Fruit fly (Drosophila melanogaster) whole organism, embryonic: ENCODE measurements around the gene krz.

Source experiments
- Adf1 ChIP-seq: fragments of 200-800 bp; sonication (Bioruptor generic); IDR thresholded peaks from 2 replicates; pipeline ENCODE4 v1.3.6; 2022; ENCODE audit warnings: missing biosample characterization, missing genetic modification characterization
- BEAF-32 ChIP-seq: fragments of 200-800 bp; sonication (Bioruptor generic); optimal IDR thresholded peaks from 3 replicates; lab custom pipeline; 2017; ENCODE audit warnings: missing biosample characterization, missing genetic modification characterization, mild to moderate bottlenecking, moderate library complexity, missing genetic modification reagents
- C15 ChIP-seq: fragments of 200-800 bp; sonication (Bioruptor generic); IDR thresholded peaks from 3 replicates; pipeline ENCODE4 v1.3.6; 2022; ENCODE audit warnings: missing biosample characterization, missing genetic modification characterization
- CG10565 ChIP-seq: fragments of 200-800 bp; sonication (Bioruptor generic); optimal IDR thresholded peaks from 3 replicates; lab custom pipeline; 2016; ENCODE audit warnings: missing biosample characterization, mild to moderate bottlenecking, missing genetic modification characterization
- CG11723 ChIP-seq: fragments of 200-800 bp; sonication (Bioruptor generic); optimal IDR thresholded peaks from 2 replicates; lab custom pipeline; 2017; ENCODE audit warnings: missing biosample characterization, mild to moderate bottlenecking, missing genetic modification characterization
- CG1233 ChIP-seq: fragments of 200-800 bp; sonication (Bioruptor generic); optimal IDR thresholded peaks from 4 replicates; lab custom pipeline; 2018; ENCODE audit warnings: missing biosample characterization, mild to moderate bottlenecking, missing genetic modification characterization
- CG12659 ChIP-seq: fragments of 200-800 bp; sonication (Bioruptor generic); optimal IDR thresholded peaks from 3 replicates; lab custom pipeline; 2017; ENCODE audit warnings: mild to moderate bottlenecking, missing biosample characterization, missing genetic modification reagents, missing genetic modification characterization
- CG13287 ChIP-seq: fragments of 200-800 bp; sonication (Bioruptor generic); IDR thresholded peaks from 2 replicates; pipeline ENCODE4 v1.3.6; 2022; ENCODE audit warnings: missing biosample characterization, missing genetic modification characterization; ENCODE audit not compliant: partially characterized antibody
- CG13624 ChIP-seq: fragments of 200-800 bp; sonication (Bioruptor generic); optimal IDR thresholded peaks from 2 replicates; lab custom pipeline; 2016; ENCODE audit warnings: missing biosample characterization, missing genetic modification characterization
- CG14014 ChIP-seq: fragments of 200-800 bp; sonication (Bioruptor generic); IDR thresholded peaks from 2 replicates; pipeline ENCODE4 v1.3.6; 2022; ENCODE audit warnings: missing biosample characterization, missing genetic modification characterization
- CG14710 ChIP-seq: fragments of 200-800 bp; sonication (Bioruptor generic); optimal IDR thresholded peaks from 3 replicates; lab custom pipeline; 2019; ENCODE audit warnings: missing biosample characterization, mild to moderate bottlenecking, missing genetic modification characterization, moderate library complexity
- CG17385 ChIP-seq: fragments of 200-800 bp; sonication (Bioruptor generic); optimal IDR thresholded peaks from 3 replicates; lab custom pipeline; 2018; ENCODE audit warnings: missing biosample characterization, mild to moderate bottlenecking, missing genetic modification characterization
- CG17912 ChIP-seq: fragments of 200-800 bp; sonication (Bioruptor generic); optimal IDR thresholded peaks from 2 replicates; lab custom pipeline; 2018; ENCODE audit warnings: missing biosample characterization, mild to moderate bottlenecking, missing genetic modification characterization
- CG1832 ChIP-seq: fragments of 200-800 bp; sonication (Bioruptor generic); optimal IDR thresholded peaks from 2 replicates; lab custom pipeline; 2017; ENCODE audit warnings: missing biosample characterization, mild to moderate bottlenecking, missing genetic modification characterization, inconsistent platforms
- CG30020 ChIP-seq: fragments of 200-800 bp; optimal IDR thresholded peaks from 2 replicates; lab custom pipeline; 2019; ENCODE audit warnings: missing biosample characterization, mild to moderate bottlenecking, missing genetic modification characterization, moderate library complexity
- CG31224 ChIP-seq: fragments of 200-800 bp; sonication (Bioruptor generic); IDR thresholded peaks from 2 replicates; pipeline ENCODE4 v1.3.6; 2022; ENCODE audit warnings: missing biosample characterization, missing genetic modification characterization
- CG32772 ChIP-seq: fragments of 200-800 bp; sonication (Bioruptor generic); IDR thresholded peaks from 2 replicates; pipeline ENCODE4 v1.3.6; 2022; ENCODE audit warnings: missing biosample characterization, missing genetic modification characterization
- CG4730 ChIP-seq: fragments of 200-800 bp; sonication (Bioruptor generic); IDR thresholded peaks from 2 replicates; pipeline ENCODE4 v1.3.6; 2022; ENCODE audit warnings: missing biosample characterization, missing genetic modification characterization
- CG6272 ChIP-seq: fragments of 200-800 bp; sonication (Bioruptor generic); IDR thresholded peaks from 2 replicates; pipeline ENCODE4 v1.3.6; 2022; ENCODE audit warnings: missing biosample characterization, missing genetic modification characterization
- CG7271 ChIP-seq: fragments of 200-800 bp; sonication (Bioruptor generic); optimal IDR thresholded peaks from 2 replicates; lab custom pipeline; 2018; ENCODE audit warnings: missing biosample characterization, mild to moderate bottlenecking, missing genetic modification characterization, moderate library complexity
- CG7839 ChIP-seq: fragments of 200-800 bp; sonication (Bioruptor generic); optimal IDR thresholded peaks from 3 replicates; lab custom pipeline; 2018; ENCODE audit warnings: missing biosample characterization, mild to moderate bottlenecking, missing genetic modification characterization, moderate library complexity
- CG8359 ChIP-seq: fragments of 200-800 bp; sonication (Bioruptor generic); optimal IDR thresholded peaks from 2 replicates; lab custom pipeline; 2017; ENCODE audit warnings: missing biosample characterization, mild to moderate bottlenecking, missing genetic modification characterization, borderline replicate concordance
- CHES-1-like ChIP-seq: fragments of 200-800 bp; sonication (Bioruptor generic); optimal IDR thresholded peaks from 2 replicates; lab custom pipeline; 2016; ENCODE audit warnings: missing biosample characterization, missing genetic modification characterization
- D19B ChIP-seq: fragments of 200-800 bp; sonication (Bioruptor generic); optimal IDR thresholded peaks from 2 replicates; lab custom pipeline; 2017; ENCODE audit warnings: missing biosample characterization, mild to moderate bottlenecking, missing genetic modification characterization
- Eip74EF ChIP-seq, 2 experiments: fragments of 200-800 bp in 1 of 2; fragments of >200 bp in 1 of 2; sonication (Bioruptor generic) in 1 of 2; optimal IDR thresholded peaks; 2 replicates each; lab custom pipeline; 2017 to 2019; ENCODE audit warnings: missing biosample characterization in 2 of 2, missing genetic modification characterization in 2 of 2, mild to moderate bottlenecking in 1 of 2, moderate library complexity in 1 of 2
- Ets97D ChIP-seq: fragments of 200-800 bp; sonication (Bioruptor generic); optimal IDR thresholded peaks from 3 replicates; lab custom pipeline; 2016; ENCODE audit warnings: missing biosample characterization, missing genetic modification characterization
- Hmr ChIP-seq: fragments of 200-800 bp; sonication (Bioruptor generic); optimal IDR thresholded peaks from 3 replicates; lab custom pipeline; 2017; ENCODE audit warnings: mild to moderate bottlenecking, missing biosample characterization, missing genetic modification reagents, missing genetic modification characterization
- Hr39 ChIP-seq: fragments of >200 bp; optimal IDR thresholded peaks from 2 replicates; lab custom pipeline; 2017
- Kr ChIP-seq: fragments of 200-800 bp; sonication (Bioruptor generic); optimal IDR thresholded peaks from 2 replicates; lab custom pipeline; 2017; ENCODE audit warnings: missing biosample characterization, mild to moderate bottlenecking, missing genetic modification characterization
- Lhr ChIP-seq: fragments of 200-800 bp; sonication (Bioruptor generic); optimal IDR thresholded peaks from 3 replicates; lab custom pipeline; 2017; ENCODE audit warnings: mild to moderate bottlenecking, missing biosample characterization, missing genetic modification reagents, missing genetic modification characterization
- NFAT ChIP-seq: fragments of 200-800 bp; sonication (Bioruptor generic); IDR thresholded peaks from 2 replicates; pipeline ENCODE4 v1.3.6; 2022; ENCODE audit warnings: missing biosample characterization, missing genetic modification characterization
- cas ChIP-seq: fragments of 200-800 bp; sonication (Bioruptor generic); IDR thresholded peaks from 2 replicates; pipeline ENCODE4 v1.3.6; 2022; ENCODE audit warnings: missing biosample characterization, missing genetic modification characterization
- caup ChIP-seq: fragments of 200-800 bp; sonication (Bioruptor generic); optimal IDR thresholded peaks from 3 replicates; lab custom pipeline; 2017; ENCODE audit warnings: missing biosample characterization, mild to moderate bottlenecking, missing genetic modification characterization, moderate library complexity; ENCODE audit not compliant: severe bottlenecking
- crc ChIP-seq: fragments of 200-800 bp; sonication (Bioruptor generic); optimal IDR thresholded peaks from 2 replicates; lab custom pipeline; 2016; ENCODE audit warnings: missing biosample characterization, missing genetic modification characterization
- dpn ChIP-seq, 2 experiments: fragments of 200-800 bp; sonication (Bioruptor generic); optimal IDR thresholded peaks; 3 replicates each; lab custom pipeline; 2016; ENCODE audit warnings: missing biosample characterization in 2 of 2, missing genetic modification characterization in 2 of 2
- exex ChIP-seq: fragments of 200-800 bp; sonication (Bioruptor generic); optimal IDR thresholded peaks from 4 replicates; lab custom pipeline; 2018; ENCODE audit warnings: missing biosample characterization, mild to moderate bottlenecking, missing genetic modification characterization, moderate library complexity
- eyg ChIP-seq: fragments of 200-800 bp; sonication (Bioruptor generic); optimal IDR thresholded peaks from 3 replicates; lab custom pipeline; 2016; ENCODE audit warnings: missing biosample characterization, missing genetic modification characterization
- ken ChIP-seq: fragments of 200-800 bp; sonication (Bioruptor generic); IDR thresholded peaks from 3 replicates; pipeline ENCODE4 v1.3.6; 2022; ENCODE audit warnings: missing biosample characterization, missing genetic modification characterization
- nau ChIP-seq: fragments of 200-800 bp; sonication (Bioruptor generic); optimal IDR thresholded peaks from 3 replicates; lab custom pipeline; 2017; ENCODE audit warnings: missing biosample characterization, mild to moderate bottlenecking, missing genetic modification characterization, missing genetic modification reagents
- oc ChIP-seq: fragments of 200-800 bp; sonication (Bioruptor generic); optimal IDR thresholded peaks from 2 replicates; lab custom pipeline; 2018; ENCODE audit warnings: missing biosample characterization, mild to moderate bottlenecking, missing genetic modification characterization, moderate library complexity
- p53 ChIP-seq: fragments of 200-800 bp; sonication (Bioruptor generic); optimal IDR thresholded peaks from 2 replicates; lab custom pipeline; 2016; ENCODE audit warnings: missing biosample characterization, missing genetic modification characterization
- pb ChIP-seq: fragments of 200-800 bp; sonication (Bioruptor generic); optimal IDR thresholded peaks from 3 replicates; lab custom pipeline; 2016; ENCODE audit warnings: missing biosample characterization, missing genetic modification characterization
- pnt ChIP-seq: fragments of 200-800 bp; sonication (Bioruptor generic); optimal IDR thresholded peaks from 3 replicates; lab custom pipeline; 2016; ENCODE audit warnings: missing biosample characterization, missing genetic modification characterization
- prd ChIP-seq, 3 experiments: fragments of >200 bp in 2 of 3; fragments of 200-800 bp in 1 of 3; sonication (Bioruptor generic) in 1 of 3; optimal IDR thresholded peaks in 2 of 3; IDR thresholded peaks in 1 of 3; 2 replicates in 2 of 3; 3 replicates in 1 of 3; pipeline versions ENCODE4 v1.3.6 to Lab custom; 2017 to 2022; ENCODE audit warnings: missing biosample characterization in 1 of 3, missing genetic modification characterization in 1 of 3
- ranshi ChIP-seq: fragments of 200-800 bp; sonication (Bioruptor generic); IDR thresholded peaks from 2 replicates; pipeline ENCODE4 v1.3.6; 2022; ENCODE audit warnings: missing biosample characterization, missing genetic modification characterization
- sc ChIP-seq, 3 experiments: fragments of >200 bp in 2 of 3; fragments of 200-800 bp in 1 of 3; sonication (Bioruptor generic) in 1 of 3; optimal IDR thresholded peaks; 2 replicates in 2 of 3; 3 replicates in 1 of 3; lab custom pipeline; 2017; ENCODE audit warnings: mild to moderate bottlenecking in 1 of 3, missing biosample characterization in 1 of 3, missing genetic modification characterization in 1 of 3, missing genetic modification reagents in 1 of 3
- tx ChIP-seq: fragments of 200-800 bp; sonication (Bioruptor generic); optimal IDR thresholded peaks from 2 replicates; lab custom pipeline; 2016; ENCODE audit warnings: missing biosample characterization, missing genetic modification characterization
- vfl ChIP-seq: fragments of 200-800 bp; sonication (Bioruptor generic); optimal IDR thresholded peaks from 2 replicates; lab custom pipeline; 2016; ENCODE audit warnings: missing biosample characterization, missing genetic modification characterization
- wek ChIP-seq: fragments of 200-800 bp; sonication (Bioruptor generic); optimal IDR thresholded peaks from 3 replicates; lab custom pipeline; 2018; ENCODE audit warnings: missing biosample characterization, mild to moderate bottlenecking, missing genetic modification characterization, moderate library complexity

krz gene

DNA sequence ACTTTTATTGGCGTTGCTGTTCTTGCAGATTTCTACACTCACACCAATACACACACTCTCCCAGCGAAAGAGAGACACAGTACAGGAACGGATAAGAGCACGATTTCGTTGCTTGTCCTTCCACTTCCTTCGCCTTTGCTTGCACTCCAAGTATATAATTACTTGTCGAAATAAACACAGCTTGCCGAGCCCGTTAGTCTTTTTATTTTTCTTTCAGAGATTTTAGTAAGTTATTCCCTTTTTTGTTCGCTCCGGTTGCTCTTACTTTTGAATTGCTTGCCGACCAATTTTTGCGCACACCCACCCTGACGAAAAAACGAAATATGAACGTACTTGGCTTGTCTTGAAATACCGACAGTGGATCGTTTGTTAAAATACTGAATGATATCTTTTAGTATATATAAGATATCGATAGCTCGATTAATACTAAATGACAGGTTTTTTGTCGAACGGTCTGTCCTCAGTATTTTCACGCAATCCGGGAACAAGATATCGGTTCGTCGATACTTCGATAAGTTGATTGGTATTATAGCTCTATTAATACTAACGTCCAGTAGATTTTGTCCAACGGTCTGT lies 16.4 kb upstream of the krz start, which contains the start of gene Map205 (continued):
- TF ChIP-seq Adf1 (GFP tag; lab: Robert Waterston, UW) (no peak), CG1233 (GFP tag; lab: Kevin White, UChicago) (no peak), p53 (GFP tag; lab: Kevin White, UChicago) (no peak), CG6272 (GFP tag; lab: Robert Waterston, UW) (no peak), Eip74EF (GFP tag; optimal IDR thresholded peaks at IDR 0.05; lab: Kevin White, UChicago) (no peak), CG11723 (GFP tag; lab: Kevin White, UChicago) (no peak), CG12659 (peak; percentile 97), CG17385 (GFP tag; lab: Kevin White, UChicago) (peak; percentile 13), CG7839 (tag; lab: Kevin White, UChicago) (no peak), tx (GFP tag; lab: Kevin White, UChicago) (no peak), eyg (GFP tag; lab: Kevin White, UChicago) (no peak), Hmr (peak; percentile 84), wek (peak; percentile 3), CG14710 (peak; percentile 80), cas (GFP tag; lab: Robert Waterston, UW) (no peak), CG13624 (GFP tag; lab: Kevin White, UChicago) (peak; percentile 10), CG8359 (GFP tag; lab: Kevin White, UChicago) (no peak), ken (GFP tag; lab: Robert Waterston, UW) (no peak), Kr (GFP tag; lab: Kevin White, UChicago) (no peak), Hr39 (no peak), nau (no peak), Ets97D (GFP tag; lab: Kevin White, UChicago) (peak; percentile 94), oc (tag; lab: Kevin White, UChicago) (peak; percentile 45), CG1832 (no peak), CG7271 (tag; lab: Kevin White, UChicago) (no peak), exex (tag; lab: Kevin White, UChicago) (peak; percentile 4), CG14014 (GFP tag; lab: Robert Waterston, UW) (no peak), caup (GFP tag; lab: Kevin White, UChicago) (no peak), pnt (GFP tag; lab: Kevin White, UChicago) (no peak), CG10565 (GFP tag; lab: Kevin White, UChicago) (no peak), CG4730 (GFP tag; lab: Robert Waterston, UW) (no peak), crc (no peak), BEAF-32 (peak; percentile 96), D19B (GFP tag; lab: Kevin White, UChicago) (no peak), CG17912 (no peak), dpn (GFP tag; optimal IDR thresholded peaks at IDR 0.05; lab: Kevin White, UChicago) (peak; percentile 12 to 15), CG32772 (GFP tag; lab: Robert Waterston, UW) (no peak), vfl (GFP tag; lab: Kevin White, UChicago) (no peak), prd (optimal IDR thresholded peaks at IDR 0.05; lab: Kevin White, UChicago) (no peak), prd (GFP tag; IDR thresholded peaks at IDR 0.05; lab: Robert Waterston, UW) (no peak), C15 (GFP tag; lab: Robert Waterston, UW) (no peak), Lhr (GFP tag; lab: Kevin White, UChicago) (peak; percentile 98), ranshi (GFP tag; lab: Robert Waterston, UW) (no peak), CG13287 (no peak), sc (optimal IDR thresholded peaks at IDR 0.05; lab: Kevin White, UChicago) (no peak), sc (GFP tag; optimal IDR thresholded peaks at IDR 0.05; lab: Kevin White, UChicago) (no peak), CG31224 (no peak), CHES-1-like (no peak), pb (GFP tag; lab: Kevin White, UChicago) (peak; percentile 4), NFAT (GFP tag; lab: Robert Waterston, UW) (no peak), CG30020 (tag; lab: Kevin White, UChicago) (peak; percentile 77)
